Fruit fly (Drosophila melanogaster) whole organism, wandering third instar larva: ENCODE measurements around the gene wge.

Experiments used
- CrebA ChIP-seq: fragments of 200-800 bp; sonication (Bioruptor generic); optimal IDR thresholded peaks from 2 replicates; lab custom pipeline; 2016; ENCODE audit warnings: missing biosample characterization, mild to moderate bottlenecking, missing genetic modification characterization, borderline replicate concordance
- Jra ChIP-seq: sonication (Bioruptor generic); optimal IDR thresholded peaks from 2 replicates; lab custom pipeline; 2016; ENCODE audit warnings: missing biosample characterization, missing genetic modification characterization
- N ChIP-seq: fragments of >200 bp; optimal IDR thresholded peaks from 2 replicates; lab custom pipeline; 2018; ENCODE audit warnings: missing biosample characterization, missing external identifiers, missing genetic modification characterization
- OdsH ChIP-seq: fragments of 200-800 bp; sonication (Bioruptor generic); optimal IDR thresholded peaks from 2 replicates; lab custom pipeline; 2016; ENCODE audit warnings: missing biosample characterization, mild to moderate bottlenecking, missing genetic modification characterization
- Sp1 ChIP-seq: fragments of 200-800 bp; sonication (Bioruptor generic); optimal IDR thresholded peaks from 3 replicates; lab custom pipeline; 2019; ENCODE audit warnings: missing biosample characterization, mild to moderate bottlenecking, missing genetic modification characterization, moderate library complexity
- br ChIP-seq: fragments of 200-800 bp; sonication (Bioruptor generic); optimal IDR thresholded peaks from 2 replicates; lab custom pipeline; 2016; ENCODE audit warnings: missing biosample characterization, missing genetic modification characterization
- dmrt93B ChIP-seq: fragments of 200-800 bp; sonication (Bioruptor generic); optimal IDR thresholded peaks from 2 replicates; lab custom pipeline; 2018; ENCODE audit warnings: missing biosample characterization, mild to moderate bottlenecking, missing genetic modification characterization
- dsf ChIP-seq: sonication (Bioruptor generic); optimal IDR thresholded peaks from 2 replicates; lab custom pipeline; 2016; ENCODE audit warnings: missing biosample characterization, missing genetic modification characterization, borderline replicate concordance
- lola ChIP-seq: fragments of >200 bp; optimal IDR thresholded peaks from 2 replicates; lab custom pipeline; 2017; ENCODE audit warnings: missing biosample characterization, missing genetic modification characterization
- pan ChIP-seq: fragments of >200 bp; optimal IDR thresholded peaks from 2 replicates; lab custom pipeline; 2017
- psq ChIP-seq: fragments of 200-800 bp; sonication (Bioruptor generic); optimal IDR thresholded peaks from 3 replicates; lab custom pipeline; 2017; ENCODE audit warnings: missing biosample characterization, mild to moderate bottlenecking, missing genetic modification characterization, moderate library complexity
- sv ChIP-seq: fragments of 200-800 bp; sonication (Bioruptor generic); optimal IDR thresholded peaks from 3 replicates; lab custom pipeline; 2016; ENCODE audit warnings: missing biosample characterization, missing genetic modification characterization

DNA sequence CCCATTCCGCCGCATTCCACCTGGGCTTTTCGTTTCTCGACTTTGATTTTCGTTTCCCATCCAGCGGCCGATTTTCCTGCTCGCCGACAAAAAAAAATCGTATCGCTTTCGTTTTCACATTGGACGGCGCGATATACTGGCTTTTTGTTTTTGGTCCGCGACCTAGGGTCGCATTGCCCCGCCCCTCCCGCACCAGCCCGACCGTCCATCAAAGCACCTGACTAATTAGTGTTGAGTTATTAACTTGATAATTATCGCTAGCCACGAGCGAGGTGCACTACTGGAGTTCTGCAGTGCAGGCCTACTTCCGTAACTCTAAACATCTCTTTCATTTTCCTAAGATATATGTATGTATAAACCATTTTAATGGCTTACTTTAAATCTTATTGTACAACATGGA lies 30.7 kb upstream of the wge start:
- TF ChIP-seq dsf (GFP tag; lab: Kevin White, UChicago) (no peak), psq (GFP tag; lab: Kevin White, UChicago) (no peak), br (GFP tag; lab: Kevin White, UChicago) (no peak), CrebA (no peak), pan (lab: Kevin White, UChicago) (no peak), sv (no peak), OdsH (GFP tag; lab: Kevin White, UChicago) (no peak), Jra (GFP tag; lab: Kevin White, UChicago) (no peak), Sp1 (GFP tag; lab: Kevin White, UChicago) (no peak), N (GFP tag; lab: Kevin White, UChicago) (no peak), lola (GFP tag; lab: Kevin White, UChicago) (no peak), dmrt93B (GFP tag; lab: Kevin White, UChicago) (no peak)
